Fruit fly (Drosophila melanogaster) S2 (cell line): Measurements from ENCODE around the gene tal-AA.

ENCODE experiments used
- CG8478 ChIP-seq: fragments of >200 bp; optimal IDR thresholded peaks from 2 replicates; lab custom pipeline; 2018
- CTCF ChIP-seq, 2 experiments: fragments of >200 bp; optimal IDR thresholded peaks; 2 replicates each; lab custom pipeline; 2018

DNA sequence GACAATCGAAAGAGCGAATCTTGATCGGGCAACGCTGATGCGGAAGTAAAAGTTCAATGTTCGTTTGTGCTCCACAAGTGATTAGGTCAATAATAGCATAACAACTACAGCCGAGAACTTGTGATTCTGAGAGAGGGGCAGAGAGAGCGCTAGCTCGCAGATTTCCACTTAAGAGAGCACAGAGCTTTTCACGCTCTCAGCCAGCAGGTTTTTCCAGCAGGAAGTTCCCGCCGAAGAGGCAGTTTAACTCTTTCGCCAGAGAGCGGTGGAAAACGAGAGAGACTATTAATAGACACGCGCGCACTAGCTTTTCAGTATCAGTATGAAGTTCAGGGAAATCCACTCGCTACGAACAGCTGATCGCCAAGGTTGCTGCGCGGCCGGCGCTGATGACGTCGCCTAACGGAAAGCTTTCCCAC is 2.1 kb downstream of the tal-AA start:
- no peak for TF ChIP-seq CTCF (optimal IDR thresholded peaks at IDR 0.05; lab: Kevin White, UChicago)
- TF ChIP-seq CG8478, result no peak
